Fruit fly (Drosophila melanogaster) Kc167 (cell line): ENCODE data around the gene CG33766.

Source experiments
- h ChIP-seq: fragments of >200 bp; optimal IDR thresholded peaks from 3 replicates; lab custom pipeline; 2018; ENCODE audit warnings: missing external identifiers
- psq ChIP-seq: fragments of >200 bp; optimal IDR thresholded peaks from 2 replicates; lab custom pipeline; 2017; ENCODE audit warnings: missing external identifiers
- ttk ChIP-seq: sonication (Bioruptor generic); optimal IDR thresholded peaks from 2 replicates; lab custom pipeline; 2017; ENCODE audit warnings: missing external identifiers

DNA sequence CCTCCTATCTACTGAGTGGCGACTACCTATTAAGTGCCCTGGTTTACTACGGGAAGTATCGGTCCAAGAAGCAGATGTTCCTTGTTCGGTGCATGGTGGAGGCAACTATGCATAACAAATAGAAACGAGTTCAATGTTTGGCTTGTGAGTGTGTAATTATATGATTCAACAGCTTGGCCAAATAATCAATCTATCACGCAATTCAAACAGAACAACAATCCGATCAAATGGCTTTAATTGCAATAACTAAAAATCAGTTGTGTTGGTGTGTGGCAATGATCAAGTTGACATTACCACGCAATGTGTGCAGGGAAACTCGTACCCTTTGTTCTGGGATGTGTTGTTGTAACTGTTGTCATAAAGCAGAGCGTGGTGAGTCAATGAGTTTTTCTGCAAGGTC, 2.2 kb downstream of the CG33766 start, which contains the start of gene CG33769:
- TF ChIP-seq psq (no peak), h (lab: Kevin White, UChicago) (no peak), ttk (no peak)
